Worm (Caenorhabditis elegans): ENCODE data around the gene ZK1320.3.

- no peak for TF ChIP-seq unc-62 (GFP tag; optimal IDR thresholded peaks at IDR 0.05)
- no peak for TF ChIP-seq ztf-11 (tag; optimal IDR thresholded peaks at IDR 0.05)
- no peak for TF ChIP-seq elt-1 (tag; optimal IDR thresholded peaks at IDR 0.05)
- no peak for TF ChIP-seq nhr-77 (tag; optimal IDR thresholded peaks at IDR 0.05)
- no peak for TF ChIP-seq zag-1 (tag; optimal IDR thresholded peaks at IDR 0.05)
- TF ChIP-seq lin-39 (tag; optimal IDR thresholded peaks at IDR 0.05), result no peak
- TF ChIP-seq fos-1 (tag; optimal IDR thresholded peaks at IDR 0.05), result no peak
- no peak for TF ChIP-seq lin-13 (GFP tag; optimal IDR thresholded peaks at IDR 0.05)
- peak in 1 of 2 experiments; percentile 24 for TF ChIP-seq lsy-2 (tag; optimal IDR thresholded peaks at IDR 0.05)
These were observed 39.1 kb downstream of the ZK1320.3 start for ce11 chrII:9621121-9621520.

All from whole organism, L2 larva.